Fruit fly (Drosophila melanogaster) whole organism, embryonic: ENCODE measurements around the gene Ube3a.

Source experiments
- CG10462 ChIP-seq: fragments of 200-800 bp; sonication (Bioruptor generic); optimal IDR thresholded peaks from 2 replicates; lab custom pipeline; 2016; ENCODE audit warnings: missing biosample characterization, missing genetic modification characterization
- CG10543 ChIP-seq: fragments of 200-800 bp; sonication (Bioruptor generic); optimal IDR thresholded peaks from 3 replicates; lab custom pipeline; 2017; ENCODE audit warnings: missing biosample characterization, mild to moderate bottlenecking, missing genetic modification characterization, moderate library complexity
- CG11398 ChIP-seq: fragments of 200-800 bp; sonication (Bioruptor generic); optimal IDR thresholded peaks from 2 replicates; lab custom pipeline; 2016; ENCODE audit warnings: missing biosample characterization, missing genetic modification characterization
- CG12769 ChIP-seq: fragments of 200-800 bp; sonication (Bioruptor generic); optimal IDR thresholded peaks from 2 replicates; lab custom pipeline; 2019; ENCODE audit warnings: missing biosample characterization, mild to moderate bottlenecking, missing genetic modification characterization, moderate library complexity
- CG14050 ChIP-seq: fragments of 200-800 bp; sonication (Bioruptor generic); IDR thresholded peaks from 3 replicates; pipeline ENCODE4 v1.3.6; 2022; ENCODE audit warnings: missing biosample characterization, missing genetic modification characterization
- CG1529 ChIP-seq: fragments of 200-800 bp; sonication (Bioruptor generic); optimal IDR thresholded peaks from 3 replicates; lab custom pipeline; 2018; ENCODE audit warnings: missing biosample characterization, missing genetic modification characterization
- CG15514 ChIP-seq: fragments of 200-800 bp; sonication (Bioruptor generic); optimal IDR thresholded peaks from 3 replicates; lab custom pipeline; 2017; ENCODE audit warnings: missing biosample characterization, missing genetic modification characterization, mild to moderate bottlenecking, moderate library complexity, missing genetic modification reagents
- CG2116 ChIP-seq: fragments of 200-800 bp; sonication (Bioruptor generic); optimal IDR thresholded peaks from 3 replicates; lab custom pipeline; 2018; ENCODE audit warnings: missing biosample characterization, mild to moderate bottlenecking, missing genetic modification characterization
- CG30020 ChIP-seq: fragments of 200-800 bp; optimal IDR thresholded peaks from 2 replicates; lab custom pipeline; 2019; ENCODE audit warnings: missing biosample characterization, mild to moderate bottlenecking, missing genetic modification characterization, moderate library complexity
- CG32772 ChIP-seq: fragments of 200-800 bp; sonication (Bioruptor generic); IDR thresholded peaks from 2 replicates; pipeline ENCODE4 v1.3.6; 2022; ENCODE audit warnings: missing biosample characterization, missing genetic modification characterization
- CG3995 ChIP-seq: fragments of 200-800 bp; sonication (Bioruptor generic); optimal IDR thresholded peaks from 3 replicates; lab custom pipeline; 2016; ENCODE audit warnings: missing biosample characterization, missing genetic modification characterization
- CG6175 ChIP-seq: fragments of 200-800 bp; sonication (Bioruptor generic); IDR thresholded peaks from 3 replicates; pipeline ENCODE4 v1.3.6; 2022; ENCODE audit warnings: missing biosample characterization, missing genetic modification characterization
- CG7271 ChIP-seq: fragments of 200-800 bp; sonication (Bioruptor generic); optimal IDR thresholded peaks from 2 replicates; lab custom pipeline; 2018; ENCODE audit warnings: missing biosample characterization, mild to moderate bottlenecking, missing genetic modification characterization, moderate library complexity
- CG8290 ChIP-seq, 3 experiments: fragments of 200-800 bp; sonication (Bioruptor generic); optimal IDR thresholded peaks; 2 replicates each; lab custom pipeline; 2016 to 2019; ENCODE audit warnings: missing biosample characterization in 3 of 3, missing genetic modification characterization in 3 of 3, mild to moderate bottlenecking in 2 of 3, moderate library complexity in 1 of 3
- CG8478 ChIP-seq: fragments of >200 bp; optimal IDR thresholded peaks from 2 replicates; lab custom pipeline; 2018
- CG9817 ChIP-seq: fragments of 200-800 bp; sonication (Bioruptor generic); optimal IDR thresholded peaks from 2 replicates; lab custom pipeline; 2018; ENCODE audit warnings: missing biosample characterization, mild to moderate bottlenecking, missing genetic modification characterization, moderate library complexity
- CG9876 ChIP-seq: fragments of 200-800 bp; sonication (Bioruptor generic); optimal IDR thresholded peaks from 2 replicates; lab custom pipeline; 2016; ENCODE audit warnings: missing biosample characterization, missing genetic modification characterization
- Dip2 ChIP-seq: fragments of 200-800 bp; sonication (Bioruptor generic); IDR thresholded peaks from 2 replicates; pipeline ENCODE4 v1.3.6; 2022; ENCODE audit warnings: missing biosample characterization, missing genetic modification characterization
- Doc2 ChIP-seq: fragments of 200-800 bp; sonication (Bioruptor generic); IDR thresholded peaks from 2 replicates; pipeline ENCODE4 v1.3.6; 2022; ENCODE audit warnings: missing biosample characterization, missing genetic modification characterization
- HLHmδ ChIP-seq: fragments of 200-800 bp; sonication (Bioruptor generic); optimal IDR thresholded peaks from 2 replicates; lab custom pipeline; 2018; ENCODE audit warnings: missing biosample characterization, mild to moderate bottlenecking, missing genetic modification characterization, moderate library complexity
- Lim3 ChIP-seq: fragments of 200-800 bp; sonication (Bioruptor generic); IDR thresholded peaks from 2 replicates; pipeline ENCODE4 v1.3.6; 2022; ENCODE audit warnings: missing biosample characterization, missing genetic modification characterization
- MBD-R2 ChIP-seq: fragments of 200-800 bp; sonication (Bioruptor generic); IDR thresholded peaks from 2 replicates; pipeline ENCODE4 v1.3.6; 2022; ENCODE audit warnings: missing biosample characterization, missing genetic modification characterization
- NFAT ChIP-seq: fragments of 200-800 bp; sonication (Bioruptor generic); IDR thresholded peaks from 2 replicates; pipeline ENCODE4 v1.3.6; 2022; ENCODE audit warnings: missing biosample characterization, missing genetic modification characterization
- NK7.1 ChIP-seq: fragments of 200-800 bp; sonication (Bioruptor generic); optimal IDR thresholded peaks from 3 replicates; lab custom pipeline; 2016; ENCODE audit warnings: missing biosample characterization, missing genetic modification characterization
- Ravus ChIP-seq: fragments of 200-800 bp; sonication (Bioruptor generic); IDR thresholded peaks from 2 replicates; pipeline ENCODE4 v1.3.6; 2022; ENCODE audit warnings: missing biosample characterization, missing genetic modification characterization
- Sry-β ChIP-seq: fragments of 200-800 bp; sonication (Bioruptor generic); optimal IDR thresholded peaks from 2 replicates; lab custom pipeline; 2018; ENCODE audit warnings: missing biosample characterization, mild to moderate bottlenecking, missing genetic modification characterization, moderate library complexity
- TFAM ChIP-seq: fragments of 200-800 bp; sonication (Bioruptor generic); optimal IDR thresholded peaks from 2 replicates; lab custom pipeline; 2017; ENCODE audit warnings: missing biosample characterization, missing genetic modification characterization, inconsistent platforms
- Xbp1 ChIP-seq: fragments of 200-800 bp; sonication (Bioruptor generic); optimal IDR thresholded peaks from 3 replicates; lab custom pipeline; 2016; ENCODE audit warnings: missing biosample characterization, mild to moderate bottlenecking, missing genetic modification characterization
- amos ChIP-seq: fragments of 200-800 bp; sonication (Bioruptor generic); IDR thresholded peaks from 2 replicates; pipeline ENCODE4 v1.3.6; 2022; ENCODE audit warnings: missing biosample characterization, missing genetic modification characterization; ENCODE audit not compliant: partially characterized antibody
- chn ChIP-seq: fragments of 200-800 bp; sonication (Bioruptor generic); optimal IDR thresholded peaks from 2 replicates; lab custom pipeline; 2016; ENCODE audit warnings: missing biosample characterization, missing genetic modification characterization
- croc ChIP-seq: fragments of 200-800 bp; sonication (Bioruptor generic); conservative IDR thresholded peaks from 3 replicates; pipeline ENCODE4 v1.3.6; 2022; ENCODE audit warnings: missing biosample characterization, missing genetic modification characterization
- en ChIP-seq: fragments of 200-800 bp; sonication (Bioruptor generic); optimal IDR thresholded peaks from 2 replicates; lab custom pipeline; 2016; ENCODE audit warnings: missing biosample characterization, missing genetic modification characterization
- fd64A ChIP-seq: fragments of 200-800 bp; sonication (Bioruptor generic); optimal IDR thresholded peaks from 3 replicates; lab custom pipeline; 2018; ENCODE audit warnings: missing biosample characterization, mild to moderate bottlenecking, missing genetic modification characterization
- fd96Cb ChIP-seq: fragments of 200-800 bp; sonication (Bioruptor generic); optimal IDR thresholded peaks from 2 replicates; lab custom pipeline; 2018; ENCODE audit warnings: missing biosample characterization, mild to moderate bottlenecking, missing genetic modification characterization, moderate library complexity
- ftz-f1 ChIP-seq: fragments of 200-800 bp; sonication (Bioruptor generic); optimal IDR thresholded peaks from 2 replicates; lab custom pipeline; 2016; ENCODE audit warnings: missing biosample characterization, missing genetic modification characterization
- gt ChIP-seq: fragments of 200-800 bp; sonication (Bioruptor generic); IDR thresholded peaks from 2 replicates; pipeline ENCODE4 v1.3.6; 2022; ENCODE audit warnings: missing biosample characterization, missing genetic modification characterization
- hbn ChIP-seq: fragments of 200-800 bp; sonication (Bioruptor generic); IDR thresholded peaks from 2 replicates; pipeline ENCODE4 v1.3.6; 2022; ENCODE audit warnings: missing biosample characterization, missing genetic modification characterization; ENCODE audit not compliant: partially characterized antibody
- insv ChIP-seq, 2 experiments: fragments of 200-800 bp; sonication (Bioruptor generic); optimal IDR thresholded peaks; 3 replicates each; lab custom pipeline; 2016 to 2018; ENCODE audit warnings: missing biosample characterization in 2 of 2, missing genetic modification characterization in 2 of 2
- jing ChIP-seq: fragments of 200-800 bp; sonication (Bioruptor generic); optimal IDR thresholded peaks from 2 replicates; lab custom pipeline; 2018; ENCODE audit warnings: missing biosample characterization, mild to moderate bottlenecking, missing genetic modification characterization
- lbe ChIP-seq: fragments of 200-800 bp; sonication (Bioruptor generic); optimal IDR thresholded peaks from 2 replicates; lab custom pipeline; 2016; ENCODE audit warnings: missing biosample characterization, mild to moderate bottlenecking, missing genetic modification characterization
- pros ChIP-seq: fragments of 200-800 bp; sonication (Bioruptor generic); optimal IDR thresholded peaks from 3 replicates; lab custom pipeline; 2019; ENCODE audit warnings: missing biosample characterization, mild to moderate bottlenecking, missing genetic modification characterization, moderate library complexity
- rib ChIP-seq: fragments of 200-800 bp; sonication (Bioruptor generic); IDR thresholded peaks from 2 replicates; pipeline ENCODE4 v1.3.6; 2022; ENCODE audit warnings: missing biosample characterization, missing genetic modification characterization
- salm ChIP-seq: fragments of 200-800 bp; sonication (Bioruptor generic); optimal IDR thresholded peaks from 2 replicates; lab custom pipeline; 2018; ENCODE audit warnings: missing biosample characterization, mild to moderate bottlenecking, missing genetic modification characterization
- sima ChIP-seq: fragments of 200-800 bp; sonication (Bioruptor generic); optimal IDR thresholded peaks from 2 replicates; lab custom pipeline; 2016; ENCODE audit warnings: missing biosample characterization, missing genetic modification characterization
- sna ChIP-seq: fragments of 200-800 bp; sonication (Bioruptor generic); IDR thresholded peaks from 2 replicates; pipeline ENCODE4 v1.3.6; 2022; ENCODE audit warnings: missing biosample characterization, missing genetic modification characterization; ENCODE audit not compliant: partially characterized antibody
- sqz ChIP-seq: fragments of 200-800 bp; sonication (Bioruptor generic); optimal IDR thresholded peaks from 3 replicates; lab custom pipeline; 2018; ENCODE audit warnings: missing biosample characterization, mild to moderate bottlenecking, missing genetic modification characterization
- tll ChIP-seq, 2 experiments: fragments of 200-800 bp in 1 of 2; fragments of >200 bp in 1 of 2; sonication (Bioruptor generic) in 1 of 2; optimal IDR thresholded peaks; 2 replicates each; lab custom pipeline; 2017 to 2019; ENCODE audit warnings: missing biosample characterization in 2 of 2, missing genetic modification characterization in 2 of 2, mild to moderate bottlenecking in 1 of 2, moderate library complexity in 1 of 2
- toy ChIP-seq: fragments of 200-800 bp; sonication (Bioruptor generic); IDR thresholded peaks from 2 replicates; pipeline ENCODE4 v1.3.6; 2022; ENCODE audit warnings: missing biosample characterization, missing genetic modification characterization
- tx ChIP-seq: fragments of 200-800 bp; sonication (Bioruptor generic); optimal IDR thresholded peaks from 2 replicates; lab custom pipeline; 2016; ENCODE audit warnings: missing biosample characterization, missing genetic modification characterization
- vfl ChIP-seq: fragments of 200-800 bp; sonication (Bioruptor generic); optimal IDR thresholded peaks from 2 replicates; lab custom pipeline; 2016; ENCODE audit warnings: missing biosample characterization, missing genetic modification characterization

Gene Ube3a

DNA sequence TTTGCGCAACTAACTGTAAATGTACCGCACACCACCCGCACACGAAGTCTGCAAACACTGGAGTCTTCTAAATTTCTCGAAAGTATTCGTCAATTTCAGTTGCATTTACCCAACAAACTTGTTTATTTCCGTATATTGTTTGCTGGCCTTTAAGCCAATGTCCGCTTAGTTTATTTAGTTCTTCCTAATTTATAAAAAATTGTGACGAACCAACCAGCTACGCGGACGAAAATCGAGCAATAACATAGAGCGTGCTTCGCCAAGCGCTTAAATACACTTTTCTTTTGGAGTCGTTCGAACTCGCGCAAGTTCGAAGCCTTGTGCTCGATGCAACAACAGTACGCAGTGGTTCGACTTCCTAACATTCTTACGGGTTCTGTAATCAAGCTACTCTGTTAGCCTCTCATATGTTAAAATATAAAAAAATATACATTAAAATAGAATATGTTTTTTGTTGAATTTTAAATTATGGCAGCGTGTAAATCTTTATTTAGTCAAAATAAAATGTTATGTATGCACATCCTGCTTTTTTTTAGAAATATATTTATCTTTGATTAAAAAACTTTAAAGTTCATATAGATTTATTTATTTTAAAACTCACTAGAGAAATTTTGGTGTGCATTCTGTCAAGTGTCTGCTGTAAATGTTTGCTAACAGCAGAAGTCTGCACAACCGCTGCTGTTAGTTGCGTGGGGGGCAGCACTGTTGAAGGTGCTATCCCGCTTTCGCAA is 12.9 kb downstream of the Ube3a start, which contains the start of gene GlcAT-P (continued):
- TF ChIP-seq lbe (GFP tag; lab: Kevin White, UChicago) (no peak), CG8478 (lab: Kevin White, UChicago) (no peak), CG12769 (tag; lab: Kevin White, UChicago) (no peak), tx (GFP tag; lab: Kevin White, UChicago) (no peak), CG10543 (GFP tag; lab: Kevin White, UChicago) (peak; percentile 55), gt (GFP tag; lab: Robert Waterston, UW) (no peak), Sry-β (GFP tag; lab: Kevin White, UChicago) (no peak), chn (no peak), CG30020 (tag; lab: Kevin White, UChicago) (peak; percentile 39), CG14050 (GFP tag; lab: Robert Waterston, UW) (peak; percentile 46; the same call in 2 of the 3 replicates), toy (no peak), MBD-R2 (no peak; the same call in 1 of the 2 replicates), sna (no peak), NK7.1 (GFP tag; lab: Kevin White, UChicago) (no peak), sqz (GFP tag; lab: Kevin White, UChicago) (peak; percentile 71), croc (peak; percentile 34; the same call in 1 of the 3 replicates), vfl (GFP tag; lab: Kevin White, UChicago) (no peak), hbn (GFP tag; lab: Robert Waterston, UW) (no peak), CG9876 (GFP tag; lab: Kevin White, UChicago) (no peak), TFAM (GFP tag; lab: Kevin White, UChicago) (no peak), en (GFP tag; lab: Kevin White, UChicago) (no peak), CG3995 (GFP tag; lab: Kevin White, UChicago) (no peak), Xbp1 (GFP tag; lab: Kevin White, UChicago) (peak; percentile 56), CG8290 (GFP tag; optimal IDR thresholded peaks at IDR 0.05; lab: Kevin White, UChicago) (peak; percentile 16), CG8290 (tag; optimal IDR thresholded peaks at IDR 0.05; lab: Kevin White, UChicago) (peak in 1 of 2 experiments; percentile 16), tll (GFP tag; optimal IDR thresholded peaks at IDR 0.05; lab: Kevin White, UChicago) (no peak), Lim3 (no peak), CG1529 (GFP tag; lab: Kevin White, UChicago) (no peak), fd96Cb (peak; percentile 65), ftz-f1 (GFP tag; lab: Kevin White, UChicago) (no peak), CG11398 (GFP tag; lab: Kevin White, UChicago) (no peak), CG2116 (peak; percentile 11), insv (GFP tag; optimal IDR thresholded peaks at IDR 0.05; lab: Kevin White, UChicago) (no peak), CG32772 (peak; percentile 34; the same call in 1 of the 2 replicates), salm (peak; percentile 36), Ravus (GFP tag; lab: Robert Waterston, UW) (no peak), fd64A (no peak), CG10462 (GFP tag; lab: Kevin White, UChicago) (peak; percentile 25), CG9817 (tag; lab: Kevin White, UChicago) (peak; percentile 55), sima (GFP tag; lab: Kevin White, UChicago) (no peak), rib (GFP tag; lab: Robert Waterston, UW) (no peak), HLHmδ (GFP tag; lab: Kevin White, UChicago) (no peak), amos (GFP tag; lab: Robert Waterston, UW) (no peak; the same call in 1 of the 2 replicates), CG15514 (peak; percentile 12), CG7271 (tag; lab: Kevin White, UChicago) (no peak), NFAT (GFP tag; lab: Robert Waterston, UW) (no peak), pros (no peak), Dip2 (GFP tag; lab: Robert Waterston, UW) (no peak), Doc2 (GFP tag; lab: Robert Waterston, UW) (no peak), jing (GFP tag; lab: Kevin White, UChicago) (no peak), CG6175 (no peak)
